Worm (Caenorhabditis elegans): Measurements from ENCODE around the gene E01G4.5.

Gene E01G4.5

ce11 chrII:13472101-13472500, at the start of gene E01G4.5:
TSS of gene E01G4.5 (plus strand) at chrII:13472401.
- peak; percentile 58 for TF ChIP-seq hlh-1 (tag; optimal IDR thresholded peaks at IDR 0.05)
- no peak for TF ChIP-seq unc-39 (tag; optimal IDR thresholded peaks at IDR 0.05)

ce11 chrII:13424242-13424641, 48.0 kb upstream of the E01G4.5 start, which contains the start of gene Y48E1C.2:
TSS of gene Y48E1C.2 (plus strand) at chrII:13424542.
- no peak for TF ChIP-seq nhr-2 (tag; optimal IDR thresholded peaks at IDR 0.05)
- TF ChIP-seq lin-32 (GFP tag; optimal IDR thresholded peaks at IDR 0.05) = no peak

- TF ChIP-seq unc-62 (GFP tag; optimal IDR thresholded peaks at IDR 0.05) (no peak), blmp-1 (tag; optimal IDR thresholded peaks at IDR 0.05) (no peak), drap-1 (GFP tag; optimal IDR thresholded peaks at IDR 0.05) (no peak), mls-2 (tag; optimal IDR thresholded peaks at IDR 0.05) (no peak), nhr-237 (tag; optimal IDR thresholded peaks at IDR 0.05) (no peak)
Measured at ce11 chrII:13436725-13437124, 35.5 kb upstream of the E01G4.5 start, which contains the start of gene Y48E1C.4. TSS of gene Y48E1C.4 (minus strand) at chrII:13436825.

ce11 chrII:13444307-13444706, 27.9 kb upstream of the E01G4.5 start:
- no peak for TF ChIP-seq pha-4 (tag; optimal IDR thresholded peaks at IDR 0.05)
- no peak for TF ChIP-seq ztf-11 (tag; optimal IDR thresholded peaks at IDR 0.05)
- TF ChIP-seq unc-39 (tag; optimal IDR thresholded peaks at IDR 0.05) = no peak
- TF ChIP-seq M03D4.4 (tag; optimal IDR thresholded peaks at IDR 0.05) = no peak
- TF ChIP-seq nhr-76 (tag; optimal IDR thresholded peaks at IDR 0.05) = no peak
- no peak for TF ChIP-seq elt-1 (tag; optimal IDR thresholded peaks at IDR 0.05; ENCODE audit: borderline replicate concordance, insufficient read depth)
- TF ChIP-seq nhr-237 (tag; optimal IDR thresholded peaks at IDR 0.05) = no peak

ce11 chrII:13446597-13446996, 25.6 kb upstream of the E01G4.5 start:
- TF ChIP-seq nhr-12 (tag; optimal IDR thresholded peaks at IDR 0.05) = no peak

- TF ChIP-seq ces-1 (GFP tag; optimal IDR thresholded peaks at IDR 0.05) (no peak), ham-2 (GFP tag; optimal IDR thresholded peaks at IDR 0.05) (no peak), elt-1 (tag; optimal IDR thresholded peaks at IDR 0.05; ENCODE audit: borderline replicate concordance, insufficient read depth) (no peak), unc-62 (GFP tag; optimal IDR thresholded peaks at IDR 0.05) (no peak), snpc-4 (tag; optimal IDR thresholded peaks at IDR 0.05) (no peak), mep-1 (tag; optimal IDR thresholded peaks at IDR 0.05) (no peak), lin-13 (tag; optimal IDR thresholded peaks at IDR 0.05) (no peak), elt-3 (tag; optimal IDR thresholded peaks at IDR 0.05) (no peak), bed-3 (GFP tag; optimal IDR thresholded peaks at IDR 0.05) (no peak)
Measured at ce11 chrII:13447166-13447643, 25.0 kb upstream of the E01G4.5 start, which contains the start of gene tbc-14. TSS of gene tbc-14 (minus strand) at chrII:13447593.

ce11 chrII:13447668-13448067, 24.5 kb upstream of the E01G4.5 start:
- TF ChIP-seq ceh-39 (tag; optimal IDR thresholded peaks at IDR 0.05) = peak; percentile 37
- no peak for TF ChIP-seq unc-39 (tag; optimal IDR thresholded peaks at IDR 0.05)
- peak; percentile 38 for TF ChIP-seq unc-62 (GFP tag; optimal IDR thresholded peaks at IDR 0.05)
- no peak for TF ChIP-seq elt-1 (tag; optimal IDR thresholded peaks at IDR 0.05; ENCODE audit: borderline replicate concordance, insufficient read depth)
- no peak for TF ChIP-seq bed-3 (GFP tag; optimal IDR thresholded peaks at IDR 0.05)
- TF ChIP-seq M03D4.4 (tag; optimal IDR thresholded peaks at IDR 0.05) = no peak
- no peak for TF ChIP-seq mls-2 (tag; optimal IDR thresholded peaks at IDR 0.05)
- no peak for TF ChIP-seq unc-120 (tag; optimal IDR thresholded peaks at IDR 0.05; ENCODE audit: poor library complexity, severe bottlenecking)
- peak; percentile 77 for TF ChIP-seq nhr-237 (tag; optimal IDR thresholded peaks at IDR 0.05)
- no peak for TF ChIP-seq tbx-8 (GFP tag; optimal IDR thresholded peaks at IDR 0.05)
- peak; percentile 58 for TF ChIP-seq pha-4 (tag; optimal IDR thresholded peaks at IDR 0.05)
- TF ChIP-seq blmp-1 (tag; optimal IDR thresholded peaks at IDR 0.05) = no peak
- peak; percentile 76 for TF ChIP-seq hlh-1 (tag; optimal IDR thresholded peaks at IDR 0.05)
- TF ChIP-seq sem-2 (GFP tag; optimal IDR thresholded peaks at IDR 0.05) = no peak
- TF ChIP-seq lin-32 (GFP tag; optimal IDR thresholded peaks at IDR 0.05) = no peak
- TF ChIP-seq ham-2 (GFP tag; optimal IDR thresholded peaks at IDR 0.05) = no peak
- TF ChIP-seq flh-1 (GFP tag; optimal IDR thresholded peaks at IDR 0.05) = no peak
- no peak for TF ChIP-seq zip-8 (tag; optimal IDR thresholded peaks at IDR 0.05)
- peak; percentile 71 for TF ChIP-seq ces-1 (GFP tag; optimal IDR thresholded peaks at IDR 0.05)
- TF ChIP-seq lsy-2 (tag; optimal IDR thresholded peaks at IDR 0.05) = peak; percentile 67
- peak; percentile 68 for TF ChIP-seq lin-13 (tag; optimal IDR thresholded peaks at IDR 0.05)
- TF ChIP-seq ceh-43 (GFP tag; optimal IDR thresholded peaks at IDR 0.05) = no peak
- TF ChIP-seq ceh-83 (GFP tag; optimal IDR thresholded peaks at IDR 0.05) = no peak
- TF ChIP-seq mep-1 (tag; optimal IDR thresholded peaks at IDR 0.05) = peak; percentile 75
